Fruit fly (Drosophila melanogaster): ENCODE measurements around the gene DIP-gamma.

The DIP-gamma gene

DNA sequence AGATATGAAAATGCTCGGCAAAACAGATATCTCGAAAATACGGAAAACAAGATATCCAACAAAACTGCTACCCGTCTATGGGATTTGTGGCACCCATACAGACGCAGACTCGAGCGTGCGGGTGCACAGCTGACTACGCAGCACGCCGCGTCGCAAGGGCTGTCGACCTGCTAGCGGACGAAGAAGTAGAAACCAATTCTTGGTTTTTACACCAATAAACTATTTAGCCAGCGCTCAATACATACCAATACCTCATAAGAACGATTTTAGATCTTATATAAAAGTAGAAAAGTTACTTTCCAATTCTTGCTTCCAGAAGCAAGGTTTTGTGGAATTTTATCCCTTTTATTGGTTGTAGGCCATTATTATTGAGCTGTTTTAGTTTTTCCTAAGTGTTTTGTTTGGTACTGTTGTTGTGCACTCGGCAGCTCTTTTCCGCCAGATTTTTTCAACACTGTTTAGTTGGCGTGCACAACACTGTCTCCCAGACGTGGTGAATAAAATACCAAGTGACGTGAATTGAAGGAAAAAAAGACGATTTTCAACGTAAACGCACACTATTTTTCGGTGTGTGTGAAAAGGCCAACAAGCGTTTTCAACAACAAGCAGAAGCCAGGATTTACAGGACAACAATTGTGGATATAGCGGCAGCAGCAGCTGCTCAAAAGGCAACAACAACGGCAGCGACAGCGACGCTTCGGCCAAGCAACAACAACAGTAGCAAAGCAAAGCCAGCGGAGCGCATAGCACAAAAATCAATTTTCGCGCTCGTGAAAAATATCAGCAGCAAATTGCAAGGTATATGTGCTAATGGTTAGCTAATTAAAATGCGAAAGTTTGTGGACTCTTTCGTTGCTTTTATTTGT, 81.4 kb downstream of the DIP-gamma start (continued):
- TF ChIP-seq ATbp (GFP tag; optimal IDR thresholded peaks at IDR 0.05) (peak; percentile 57), Dll (GFP tag; IDR thresholded peaks at IDR 0.05; ENCODE audit: partially characterized antibody) (0 out of 4 replicates have a peak, but pooled peaks have one; percentile 37), chm (GFP tag; IDR thresholded peaks at IDR 0.05) (0 out of 2 replicates have a peak, but pooled peaks have one; percentile 41), CG9932 (GFP tag; IDR thresholded peaks at IDR 0.05) (peak; percentile 86), oc (tag; optimal IDR thresholded peaks at IDR 0.05) (no peak), Xrp1 (GFP tag; IDR thresholded peaks at IDR 0.05) (peak; percentile 77), Hr78 (GFP tag; optimal IDR thresholded peaks at IDR 0.05) (peak in 1 of 2 experiments; percentile 6), CG6689 (GFP tag; IDR thresholded peaks at IDR 0.05) (peak; percentile 75; the same call in 1 of the 2 replicates), CG4424 (GFP tag; optimal IDR thresholded peaks at IDR 0.05) (peak; percentile 79), Dfd (GFP tag; optimal IDR thresholded peaks at IDR 0.05) (no peak), onecut (GFP tag; IDR thresholded peaks at IDR 0.05) (peak; percentile 50), Sry-β (GFP tag; optimal IDR thresholded peaks at IDR 0.05) (peak; percentile 80), abd-A (tag; optimal IDR thresholded peaks at IDR 0.05) (peak; percentile 89), C15 (GFP tag; IDR thresholded peaks at IDR 0.05) (no peak), CG13424 (tag; optimal IDR thresholded peaks at IDR 0.05) (peak; percentile 82), CG33557 (GFP tag; optimal IDR thresholded peaks at IDR 0.05) (peak; percentile 31), ERR (GFP tag; optimal IDR thresholded peaks at IDR 0.05) (peak; percentile 75), pan (optimal IDR thresholded peaks at IDR 0.05) (no peak), pan (GFP tag; optimal IDR thresholded peaks at IDR 0.05 in 1 of 2, IDR thresholded peaks at IDR 0.05 in 1 of 2) (peak in 1 of 2 experiments; percentile 71), gsb (GFP tag; IDR thresholded peaks at IDR 0.05) (0 out of 2 replicates have a peak, but pooled peaks have one; percentile 35), CG12744 (GFP tag; optimal IDR thresholded peaks at IDR 0.05) (peak; percentile 16), sens (GFP tag) (peak; percentile 96), Doc2 (GFP tag; IDR thresholded peaks at IDR 0.05) (no peak), dpn (GFP tag; optimal IDR thresholded peaks at IDR 0.05) (peak; percentile 89), stc (GFP tag; IDR thresholded peaks at IDR 0.05) (peak; percentile 25; the same call in 1 of the 2 replicates), CG8089 (GFP tag; optimal IDR thresholded peaks at IDR 0.05) (peak; percentile 83), CG8478 (optimal IDR thresholded peaks at IDR 0.05) (peak; percentile 88), Tbp (GFP tag; optimal IDR thresholded peaks at IDR 0.05) (no peak), Nf-YC (tag; optimal IDR thresholded peaks at IDR 0.05) (peak; percentile 77), E2f2 (GFP tag; IDR thresholded peaks at IDR 0.05) (no peak; the same call in 1 of the 2 replicates), zen2 (GFP tag; IDR thresholded peaks at IDR 0.05; ENCODE audit: partially characterized antibody) (no peak), bcd (GFP tag; optimal IDR thresholded peaks at IDR 0.05) (peak; percentile 77), H15 (GFP tag; IDR thresholded peaks at IDR 0.05) (peak; percentile 69), CG34422 (GFP tag; IDR thresholded peaks at IDR 0.05) (peak; percentile 46; the same call in 1 of the 3 replicates), NC2α (GFP tag; optimal IDR thresholded peaks at IDR 0.05) (no peak), CG4707 (GFP tag; optimal IDR thresholded peaks at IDR 0.05) (no peak), CG13296 (GFP tag; optimal IDR thresholded peaks at IDR 0.05) (peak; percentile 78), CG12942 (GFP tag; optimal IDR thresholded peaks at IDR 0.05) (peak; percentile 77), sr (GFP tag; IDR thresholded peaks at IDR 0.05) (no peak), dati (GFP tag; IDR thresholded peaks at IDR 0.05) (no peak), CG5245 (GFP tag; optimal IDR thresholded peaks at IDR 0.05) (peak; percentile 80), YL-1 (GFP tag; optimal IDR thresholded peaks at IDR 0.05) (peak; percentile 74), kay (GFP tag; optimal IDR thresholded peaks at IDR 0.05) (peak; percentile 78), Hey (tag; optimal IDR thresholded peaks at IDR 0.05) (peak; percentile 33), sug (tag; optimal IDR thresholded peaks at IDR 0.05) (peak; percentile 81), CG12236 (GFP tag; optimal IDR thresholded peaks at IDR 0.05) (peak; percentile 62), ac (GFP tag; optimal IDR thresholded peaks at IDR 0.05) (peak; percentile 8), Neu2 (GFP tag; optimal IDR thresholded peaks at IDR 0.05; ENCODE audit: borderline replicate concordance) (peak; percentile 47), Sry-δ (GFP tag; optimal IDR thresholded peaks at IDR 0.05) (peak; percentile 54)

Data from whole organism, embryonic.